Fruit fly (Drosophila melanogaster) whole organism, embryonic: ENCODE measurements around the gene nAChRalpha6.

Source experiments
- Ada2b ChIP-seq: fragments of 200-800 bp; sonication (Bioruptor generic); IDR thresholded peaks from 2 replicates; pipeline ENCODE4 v1.3.6; 2022; ENCODE audit warnings: missing biosample characterization, missing genetic modification characterization
- BtbVII ChIP-seq: fragments of 200-800 bp; sonication (Bioruptor generic); optimal IDR thresholded peaks from 3 replicates; lab custom pipeline; 2017; ENCODE audit warnings: missing biosample characterization, mild to moderate bottlenecking, missing genetic modification characterization
- CG10979 ChIP-seq: fragments of 200-800 bp; sonication (Bioruptor generic); optimal IDR thresholded peaks from 2 replicates; lab custom pipeline; 2018; ENCODE audit warnings: missing biosample characterization, mild to moderate bottlenecking, missing genetic modification characterization, moderate library complexity
- CG11695 ChIP-seq: fragments of 200-800 bp; sonication (Bioruptor generic); IDR thresholded peaks from 3 replicates; pipeline ENCODE4 v1.3.6; 2022; ENCODE audit warnings: missing biosample characterization, missing genetic modification characterization
- CG12659 ChIP-seq: fragments of 200-800 bp; sonication (Bioruptor generic); optimal IDR thresholded peaks from 3 replicates; lab custom pipeline; 2017; ENCODE audit warnings: mild to moderate bottlenecking, missing biosample characterization, missing genetic modification reagents, missing genetic modification characterization
- CG12942 ChIP-seq: fragments of 200-800 bp; sonication (Bioruptor generic); optimal IDR thresholded peaks from 3 replicates; lab custom pipeline; 2016; ENCODE audit warnings: missing biosample characterization, missing genetic modification characterization
- CG14014 ChIP-seq: fragments of 200-800 bp; sonication (Bioruptor generic); IDR thresholded peaks from 2 replicates; pipeline ENCODE4 v1.3.6; 2022; ENCODE audit warnings: missing biosample characterization, missing genetic modification characterization
- CG14667 ChIP-seq: fragments of 200-800 bp; sonication (Bioruptor generic); IDR thresholded peaks from 2 replicates; pipeline ENCODE4 v1.3.6; 2022; ENCODE audit warnings: missing biosample characterization, missing genetic modification characterization
- CG15011 ChIP-seq: fragments of 200-800 bp; sonication (Bioruptor generic); optimal IDR thresholded peaks from 3 replicates; lab custom pipeline; 2018; ENCODE audit warnings: missing biosample characterization, mild to moderate bottlenecking, missing genetic modification characterization
- CG16779 ChIP-seq: fragments of 200-800 bp; sonication (Bioruptor generic); IDR thresholded peaks from 2 replicates; pipeline ENCODE4 v1.3.6; 2022; ENCODE audit warnings: missing biosample characterization, missing genetic modification characterization
- CG16813 ChIP-seq: fragments of 200-800 bp; sonication (Bioruptor generic); IDR thresholded peaks from 3 replicates; pipeline ENCODE4 v1.3.6; 2022; ENCODE audit warnings: missing biosample characterization, missing genetic modification characterization; ENCODE audit not compliant: partially characterized antibody
- CG17361 ChIP-seq: fragments of 200-800 bp; sonication (Bioruptor generic); IDR thresholded peaks from 3 replicates; pipeline ENCODE4 v1.3.6; 2022; ENCODE audit warnings: missing biosample characterization, missing genetic modification characterization
- CG17568 ChIP-seq: fragments of 200-800 bp; sonication (Bioruptor generic); optimal IDR thresholded peaks from 2 replicates; lab custom pipeline; 2018; ENCODE audit warnings: missing biosample characterization, mild to moderate bottlenecking, missing genetic modification characterization, moderate library complexity
- CG31388 ChIP-seq: fragments of 200-800 bp; sonication (Bioruptor generic); optimal IDR thresholded peaks from 2 replicates; lab custom pipeline; 2016; ENCODE audit warnings: missing biosample characterization, missing genetic modification characterization
- CG33557 ChIP-seq: fragments of 200-800 bp; sonication (Bioruptor generic); optimal IDR thresholded peaks from 2 replicates; lab custom pipeline; 2019; ENCODE audit warnings: missing biosample characterization, mild to moderate bottlenecking, missing genetic modification characterization, moderate library complexity
- CG3407 ChIP-seq: fragments of 200-800 bp; sonication (Bioruptor generic); optimal IDR thresholded peaks from 2 replicates; lab custom pipeline; 2018; ENCODE audit warnings: missing biosample characterization, mild to moderate bottlenecking, missing genetic modification characterization
- CG3995 ChIP-seq: fragments of 200-800 bp; sonication (Bioruptor generic); optimal IDR thresholded peaks from 3 replicates; lab custom pipeline; 2016; ENCODE audit warnings: missing biosample characterization, missing genetic modification characterization
- CG42726 ChIP-seq: fragments of 200-800 bp; sonication (Bioruptor generic); IDR thresholded peaks from 2 replicates; pipeline ENCODE4 v1.3.6; 2022; ENCODE audit warnings: missing biosample characterization, missing genetic modification characterization; ENCODE audit not compliant: partially characterized antibody
- CG4282 ChIP-seq: fragments of 200-800 bp; sonication (Bioruptor generic); optimal IDR thresholded peaks from 2 replicates; lab custom pipeline; 2016; ENCODE audit warnings: missing biosample characterization, missing genetic modification characterization
- CG4328 ChIP-seq: fragments of 200-800 bp; sonication (Bioruptor generic); optimal IDR thresholded peaks from 3 replicates; lab custom pipeline; 2017; ENCODE audit warnings: missing biosample characterization, missing genetic modification reagents, missing genetic modification characterization
- CG6765 ChIP-seq: fragments of 200-800 bp; sonication (Bioruptor generic); optimal IDR thresholded peaks from 3 replicates; lab custom pipeline; 2017; ENCODE audit warnings: missing biosample characterization, mild to moderate bottlenecking, missing genetic modification characterization
- CG7372 ChIP-seq: fragments of 200-800 bp; sonication (Bioruptor generic); IDR thresholded peaks from 2 replicates; pipeline ENCODE4 v1.3.6; 2022; ENCODE audit warnings: missing biosample characterization, missing genetic modification characterization
- CG8281 ChIP-seq: fragments of 200-800 bp; sonication (Bioruptor generic); optimal IDR thresholded peaks from 2 replicates; lab custom pipeline; 2018; ENCODE audit warnings: missing biosample characterization, mild to moderate bottlenecking, missing genetic modification characterization, moderate library complexity
- CG8944 ChIP-seq: fragments of 200-800 bp; sonication (Bioruptor generic); optimal IDR thresholded peaks from 3 replicates; lab custom pipeline; 2016; ENCODE audit warnings: missing biosample characterization, missing genetic modification characterization
- CTCF ChIP-seq: fragments of 200-800 bp; sonication (Bioruptor generic); optimal IDR thresholded peaks from 2 replicates; lab custom pipeline; 2017; ENCODE audit warnings: missing biosample characterization, mild to moderate bottlenecking, missing genetic modification characterization, moderate library complexity
- E2f1 ChIP-seq: fragments of 200-800 bp; sonication (Bioruptor generic); IDR thresholded peaks from 2 replicates; pipeline ENCODE4 v1.3.6; 2022; ENCODE audit warnings: missing biosample characterization, missing genetic modification characterization
- HLH54F ChIP-seq: fragments of 200-800 bp; sonication (Bioruptor generic); optimal IDR thresholded peaks from 3 replicates; lab custom pipeline; 2016; ENCODE audit warnings: missing biosample characterization, missing genetic modification characterization
- Hand ChIP-seq: fragments of 200-800 bp; sonication (Bioruptor generic); optimal IDR thresholded peaks from 2 replicates; lab custom pipeline; 2017; ENCODE audit warnings: mild to moderate bottlenecking, missing biosample characterization, missing genetic modification reagents, missing genetic modification characterization
- Hey ChIP-seq: fragments of 200-800 bp; sonication (Bioruptor generic); optimal IDR thresholded peaks from 3 replicates; lab custom pipeline; 2018; ENCODE audit warnings: missing biosample characterization, mild to moderate bottlenecking, missing genetic modification characterization
- Med ChIP-seq: fragments of 200-800 bp; sonication (Bioruptor generic); peaks from one replicate; lab custom pipeline; 2016; ENCODE audit warnings: missing biosample characterization, missing genetic modification characterization, mild to moderate bottlenecking, inconsistent platforms, moderate library complexity
- PHDP ChIP-seq: fragments of 200-800 bp; sonication (Bioruptor generic); optimal IDR thresholded peaks from 3 replicates; lab custom pipeline; 2018; ENCODE audit warnings: missing biosample characterization, mild to moderate bottlenecking, missing genetic modification characterization, moderate library complexity
- Rfx ChIP-seq: fragments of 200-800 bp; sonication (Bioruptor generic); IDR thresholded peaks from 2 replicates; pipeline ENCODE4 v1.3.6; 2022; ENCODE audit warnings: missing biosample characterization, missing genetic modification characterization
- Side ChIP-seq: fragments of 200-800 bp; sonication (Bioruptor generic); optimal IDR thresholded peaks from 2 replicates; lab custom pipeline; 2016; ENCODE audit warnings: missing biosample characterization, missing genetic modification characterization
- Xbp1 ChIP-seq: fragments of 200-800 bp; sonication (Bioruptor generic); optimal IDR thresholded peaks from 3 replicates; lab custom pipeline; 2016; ENCODE audit warnings: missing biosample characterization, mild to moderate bottlenecking, missing genetic modification characterization
- bigmax ChIP-seq: fragments of 200-800 bp; sonication (Bioruptor generic); optimal IDR thresholded peaks from 2 replicates; lab custom pipeline; 2018; ENCODE audit warnings: missing biosample characterization, mild to moderate bottlenecking, missing genetic modification characterization
- cas ChIP-seq: fragments of 200-800 bp; sonication (Bioruptor generic); IDR thresholded peaks from 2 replicates; pipeline ENCODE4 v1.3.6; 2022; ENCODE audit warnings: missing biosample characterization, missing genetic modification characterization
- caup ChIP-seq: fragments of 200-800 bp; sonication (Bioruptor generic); optimal IDR thresholded peaks from 3 replicates; lab custom pipeline; 2017; ENCODE audit warnings: missing biosample characterization, mild to moderate bottlenecking, missing genetic modification characterization, moderate library complexity; ENCODE audit not compliant: severe bottlenecking
- da ChIP-seq: fragments of 200-800 bp; sonication (Bioruptor generic); optimal IDR thresholded peaks from 2 replicates; lab custom pipeline; 2016; ENCODE audit warnings: missing biosample characterization, missing genetic modification characterization
- emc ChIP-seq: fragments of 200-800 bp; sonication (Bioruptor generic); optimal IDR thresholded peaks from 2 replicates; lab custom pipeline; 2016; ENCODE audit warnings: missing biosample characterization, missing genetic modification characterization
- eve ChIP-seq, 2 experiments: fragments of >200 bp; optimal IDR thresholded peaks; 2 replicates each; lab custom pipeline; 2017; ENCODE audit warnings: missing biosample characterization in 2 of 2, missing genetic modification characterization in 2 of 2
- ftz-f1 ChIP-seq: fragments of 200-800 bp; sonication (Bioruptor generic); optimal IDR thresholded peaks from 2 replicates; lab custom pipeline; 2016; ENCODE audit warnings: missing biosample characterization, missing genetic modification characterization
- lbe ChIP-seq: fragments of 200-800 bp; sonication (Bioruptor generic); optimal IDR thresholded peaks from 2 replicates; lab custom pipeline; 2016; ENCODE audit warnings: missing biosample characterization, mild to moderate bottlenecking, missing genetic modification characterization
- lmd ChIP-seq: fragments of 200-800 bp; sonication (Bioruptor generic); IDR thresholded peaks from 2 replicates; pipeline ENCODE4 v1.3.6; 2022; ENCODE audit warnings: missing biosample characterization, missing genetic modification characterization
- nau ChIP-seq: fragments of 200-800 bp; sonication (Bioruptor generic); optimal IDR thresholded peaks from 3 replicates; lab custom pipeline; 2017; ENCODE audit warnings: missing biosample characterization, mild to moderate bottlenecking, missing genetic modification characterization, missing genetic modification reagents
- otp ChIP-seq: fragments of 200-800 bp; sonication (Bioruptor generic); IDR thresholded peaks from 3 replicates; pipeline ENCODE4, ENCODE4 v1.3.6; 2022; ENCODE audit warnings: missing biosample characterization, missing genetic modification characterization
- pnt ChIP-seq: fragments of 200-800 bp; sonication (Bioruptor generic); optimal IDR thresholded peaks from 3 replicates; lab custom pipeline; 2016; ENCODE audit warnings: missing biosample characterization, missing genetic modification characterization
- pum ChIP-seq: fragments of 200-800 bp; sonication (Bioruptor generic); optimal IDR thresholded peaks from 2 replicates; lab custom pipeline; 2016; ENCODE audit warnings: missing biosample characterization, missing genetic modification characterization
- ro ChIP-seq: fragments of 200-800 bp; sonication (Bioruptor generic); IDR thresholded peaks from 2 replicates; pipeline ENCODE4 v1.3.6; 2022; ENCODE audit warnings: missing biosample characterization, missing genetic modification characterization
- sens-2 ChIP-seq: fragments of 200-800 bp; sonication (Bioruptor generic); IDR thresholded peaks from 2 replicates; pipeline ENCODE4 v1.3.6; 2022; ENCODE audit warnings: missing biosample characterization, missing genetic modification characterization
- sisA ChIP-seq: fragments of 200-800 bp; sonication (Bioruptor generic); IDR thresholded peaks from 2 replicates; pipeline ENCODE4 v1.3.6; 2022; ENCODE audit warnings: missing biosample characterization, missing genetic modification characterization
- tap ChIP-seq: fragments of 200-800 bp; optimal IDR thresholded peaks from 3 replicates; lab custom pipeline; 2019; ENCODE audit warnings: missing biosample characterization, mild to moderate bottlenecking, missing genetic modification characterization, moderate library complexity
- tx ChIP-seq: fragments of 200-800 bp; sonication (Bioruptor generic); optimal IDR thresholded peaks from 2 replicates; lab custom pipeline; 2016; ENCODE audit warnings: missing biosample characterization, missing genetic modification characterization

The nAChRalpha6 gene

dm6 chr2L:9908468-9908967, 22.5 kb upstream of the nAChRalpha6 start, which contains the start of gene CG13124 (continued):
- no peak for TF ChIP-seq nau (GFP tag; lab: Kevin White, UChicago)
- TF ChIP-seq CG11695 (GFP tag; lab: Robert Waterston, UW): peak; percentile 23; the same call in 1 of the 3 replicates
- TF ChIP-seq CG14014 (GFP tag; lab: Robert Waterston, UW): peak; percentile 24; the same call in 1 of the 2 replicates
- TF ChIP-seq da (GFP tag; lab: Kevin White, UChicago): no peak
- no peak for TF ChIP-seq CG33557 (GFP tag; lab: Kevin White, UChicago)
- no peak; the same call in 1 of the 2 replicates for TF ChIP-seq lmd
- TF ChIP-seq tx (GFP tag; lab: Kevin White, UChicago): no peak
- no peak for TF ChIP-seq emc (GFP tag; lab: Kevin White, UChicago)
- TF ChIP-seq CG42726 (GFP tag; lab: Robert Waterston, UW): no peak
- TF ChIP-seq pnt (GFP tag; lab: Kevin White, UChicago): no peak
- TF ChIP-seq CTCF (GFP tag; lab: Kevin White, UChicago): no peak
- TF ChIP-seq Hey (tag; lab: Kevin White, UChicago): no peak
- TF ChIP-seq CG17361 (GFP tag; lab: Robert Waterston, UW): no peak
- peak; percentile 20 for TF ChIP-seq CG12659 (GFP tag; lab: Kevin White, UChicago)
- TF ChIP-seq HLH54F (GFP tag; lab: Kevin White, UChicago): no peak
- TF ChIP-seq CG16779 (GFP tag; lab: Robert Waterston, UW): no peak
- no peak for TF ChIP-seq eve (GFP tag; optimal IDR thresholded peaks at IDR 0.05; lab: Kevin White, UChicago)
- TF ChIP-seq Ada2b (GFP tag; lab: Robert Waterston, UW): no peak
- no peak for TF ChIP-seq bigmax (GFP tag; lab: Kevin White, UChicago)
- no peak for TF ChIP-seq sisA (GFP tag; lab: Robert Waterston, UW)
- no peak for TF ChIP-seq pum (GFP tag; lab: Kevin White, UChicago)
- peak; percentile 50 for TF ChIP-seq PHDP (tag; lab: Kevin White, UChicago)
- no peak for TF ChIP-seq CG12942 (GFP tag; lab: Kevin White, UChicago)
- TF ChIP-seq Side: no peak
- no peak for TF ChIP-seq CG4328 (GFP tag; lab: Kevin White, UChicago)
- 0 out of 2 replicates have a peak, but pooled peaks have one; percentile 10 for TF ChIP-seq sens-2 (GFP tag; lab: Robert Waterston, UW)
- peak; percentile 50 for TF ChIP-seq Hand
- no peak for TF ChIP-seq tap (tag; lab: Kevin White, UChicago)
- no peak for TF ChIP-seq ftz-f1
- TF ChIP-seq Rfx: peak; percentile 74
- no peak for TF ChIP-seq CG3407 (GFP tag; lab: Kevin White, UChicago)
- TF ChIP-seq CG6765: peak; percentile 54
- TF ChIP-seq CG31388 (GFP tag; lab: Kevin White, UChicago): no peak
- TF ChIP-seq CG17568: peak; percentile 50
- TF ChIP-seq lbe: no peak
- no peak for TF ChIP-seq CG8944 (GFP tag; lab: Kevin White, UChicago)
- TF ChIP-seq CG4282 (GFP tag; lab: Kevin White, UChicago): no peak
- no peak for TF ChIP-seq CG8281
- TF ChIP-seq CG7372 (GFP tag; lab: Robert Waterston, UW): 0 out of 2 replicates have a peak, but pooled peaks have one; percentile 26
- TF ChIP-seq CG16813 (GFP tag; lab: Robert Waterston, UW): no peak
- no peak for TF ChIP-seq otp
- TF ChIP-seq CG3995: peak; percentile 22
- no peak for TF ChIP-seq caup (GFP tag; lab: Kevin White, UChicago)
- TF ChIP-seq BtbVII (GFP tag; lab: Kevin White, UChicago): peak; percentile 60
- TF ChIP-seq cas: no peak
- no peak for TF ChIP-seq Xbp1 (GFP tag; lab: Kevin White, UChicago)
- TF ChIP-seq Med (GFP tag; lab: Kevin White, UChicago): peak; percentile 34
- TF ChIP-seq E2f1 (GFP tag; lab: Robert Waterston, UW): no peak
- no peak for TF ChIP-seq CG14667 (GFP tag; lab: Robert Waterston, UW)
- no peak for TF ChIP-seq CG15011 (GFP tag; lab: Kevin White, UChicago)
- no peak for TF ChIP-seq ro (GFP tag; lab: Robert Waterston, UW)
- TF ChIP-seq CG10979 (tag; lab: Kevin White, UChicago): no peak
